Fruit fly (Drosophila melanogaster): ENCODE results near the gene Cpr67B.

Gene Cpr67B

dm6 chr3L:9391340-9391980, 13.1 kb upstream of the Cpr67B start:
- no peak for TF ChIP-seq ttk (optimal IDR thresholded peaks at IDR 0.05)
- TF ChIP-seq Sin3A (optimal IDR thresholded peaks at IDR 0.05): no peak
- TF ChIP-seq insv (optimal IDR thresholded peaks at IDR 0.05): no peak
- TF ChIP-seq h (optimal IDR thresholded peaks at IDR 0.05): no peak
- no peak for TF ChIP-seq Myc (optimal IDR thresholded peaks at IDR 0.05)
- no peak for TF ChIP-seq psq (optimal IDR thresholded peaks at IDR 0.05)

dm6 chr3L:9396038-9396437, 8.6 kb upstream of the Cpr67B start:
- TF ChIP-seq psq (optimal IDR thresholded peaks at IDR 0.05): no peak
- no peak for TF ChIP-seq h (optimal IDR thresholded peaks at IDR 0.05)
- TF ChIP-seq insv (optimal IDR thresholded peaks at IDR 0.05): no peak
- TF ChIP-seq ttk (optimal IDR thresholded peaks at IDR 0.05): no peak
- no peak for TF ChIP-seq Myc (optimal IDR thresholded peaks at IDR 0.05)
- TF ChIP-seq Sin3A (optimal IDR thresholded peaks at IDR 0.05): no peak

- TF ChIP-seq Myc (optimal IDR thresholded peaks at IDR 0.05): no peak
- no peak for TF ChIP-seq ttk (optimal IDR thresholded peaks at IDR 0.05)
- TF ChIP-seq h (optimal IDR thresholded peaks at IDR 0.05): no peak
- TF ChIP-seq Sin3A (optimal IDR thresholded peaks at IDR 0.05): no peak
- no peak for TF ChIP-seq insv (optimal IDR thresholded peaks at IDR 0.05)
- TF ChIP-seq psq (optimal IDR thresholded peaks at IDR 0.05): no peak
Measured at dm6 chr3L:9396704-9397103, 7.9 kb upstream of the Cpr67B start.

- TF ChIP-seq Sin3A (optimal IDR thresholded peaks at IDR 0.05) (no peak), insv (optimal IDR thresholded peaks at IDR 0.05) (no peak), psq (optimal IDR thresholded peaks at IDR 0.05) (no peak), Myc (optimal IDR thresholded peaks at IDR 0.05) (no peak), h (optimal IDR thresholded peaks at IDR 0.05) (no peak), ttk (optimal IDR thresholded peaks at IDR 0.05) (no peak)
Measured at dm6 chr3L:9397156-9397555, 7.4 kb upstream of the Cpr67B start.

- TF ChIP-seq ttk (optimal IDR thresholded peaks at IDR 0.05): no peak
- TF ChIP-seq psq (optimal IDR thresholded peaks at IDR 0.05): no peak
- no peak for TF ChIP-seq insv (optimal IDR thresholded peaks at IDR 0.05)
- no peak for TF ChIP-seq Sin3A (optimal IDR thresholded peaks at IDR 0.05)
- no peak for TF ChIP-seq h (optimal IDR thresholded peaks at IDR 0.05)
- TF ChIP-seq Myc (optimal IDR thresholded peaks at IDR 0.05): no peak
Measured at dm6 chr3L:9398028-9398427, 6.6 kb upstream of the Cpr67B start.

- TF ChIP-seq insv (optimal IDR thresholded peaks at IDR 0.05) (no peak), Myc (optimal IDR thresholded peaks at IDR 0.05) (no peak), Sin3A (optimal IDR thresholded peaks at IDR 0.05) (no peak), psq (optimal IDR thresholded peaks at IDR 0.05) (no peak), h (optimal IDR thresholded peaks at IDR 0.05) (no peak), ttk (optimal IDR thresholded peaks at IDR 0.05) (no peak)
Measured at dm6 chr3L:9398435-9398981, 6.1 kb upstream of the Cpr67B start.

dm6 chr3L:9399013-9399750, 5.4 kb upstream of the Cpr67B start, which contains the start of gene CG4080:
Gene CG4080, minus strand, starts transcription at chr3L:9399227.
- TF ChIP-seq ttk (optimal IDR thresholded peaks at IDR 0.05): no peak
- no peak for TF ChIP-seq h (optimal IDR thresholded peaks at IDR 0.05)
- no peak for TF ChIP-seq insv (optimal IDR thresholded peaks at IDR 0.05)
- no peak for TF ChIP-seq Myc (optimal IDR thresholded peaks at IDR 0.05)
- no peak for TF ChIP-seq psq (optimal IDR thresholded peaks at IDR 0.05)
- TF ChIP-seq Sin3A (optimal IDR thresholded peaks at IDR 0.05): no peak

dm6 chr3L:9399855-9400254, 4.7 kb upstream of the Cpr67B start:
- TF ChIP-seq Sin3A (optimal IDR thresholded peaks at IDR 0.05): no peak
- TF ChIP-seq psq (optimal IDR thresholded peaks at IDR 0.05): no peak
- TF ChIP-seq Myc (optimal IDR thresholded peaks at IDR 0.05): no peak
- TF ChIP-seq h (optimal IDR thresholded peaks at IDR 0.05): no peak
- no peak for TF ChIP-seq ttk (optimal IDR thresholded peaks at IDR 0.05)
- no peak for TF ChIP-seq insv (optimal IDR thresholded peaks at IDR 0.05)

- TF ChIP-seq h (optimal IDR thresholded peaks at IDR 0.05) (no peak), insv (optimal IDR thresholded peaks at IDR 0.05) (no peak), Sin3A (optimal IDR thresholded peaks at IDR 0.05) (no peak), ttk (optimal IDR thresholded peaks at IDR 0.05) (no peak), psq (optimal IDR thresholded peaks at IDR 0.05) (no peak), Myc (optimal IDR thresholded peaks at IDR 0.05) (no peak)
Measured at dm6 chr3L:9400697-9401353, 3.8 kb upstream of the Cpr67B start.

- no peak for TF ChIP-seq ttk (optimal IDR thresholded peaks at IDR 0.05)
- no peak for TF ChIP-seq Sin3A (optimal IDR thresholded peaks at IDR 0.05)
- no peak for TF ChIP-seq psq (optimal IDR thresholded peaks at IDR 0.05)
- no peak for TF ChIP-seq h (optimal IDR thresholded peaks at IDR 0.05)
- no peak for TF ChIP-seq insv (optimal IDR thresholded peaks at IDR 0.05)
- no peak for TF ChIP-seq Myc (optimal IDR thresholded peaks at IDR 0.05)
Measured at dm6 chr3L:9401354-9402156, 3.0 kb upstream of the Cpr67B start.

All from Kc167 (cell line).